Worm (Caenorhabditis elegans): ENCODE data around the gene ant-1.1.

ant-1.1 gene

DNA sequence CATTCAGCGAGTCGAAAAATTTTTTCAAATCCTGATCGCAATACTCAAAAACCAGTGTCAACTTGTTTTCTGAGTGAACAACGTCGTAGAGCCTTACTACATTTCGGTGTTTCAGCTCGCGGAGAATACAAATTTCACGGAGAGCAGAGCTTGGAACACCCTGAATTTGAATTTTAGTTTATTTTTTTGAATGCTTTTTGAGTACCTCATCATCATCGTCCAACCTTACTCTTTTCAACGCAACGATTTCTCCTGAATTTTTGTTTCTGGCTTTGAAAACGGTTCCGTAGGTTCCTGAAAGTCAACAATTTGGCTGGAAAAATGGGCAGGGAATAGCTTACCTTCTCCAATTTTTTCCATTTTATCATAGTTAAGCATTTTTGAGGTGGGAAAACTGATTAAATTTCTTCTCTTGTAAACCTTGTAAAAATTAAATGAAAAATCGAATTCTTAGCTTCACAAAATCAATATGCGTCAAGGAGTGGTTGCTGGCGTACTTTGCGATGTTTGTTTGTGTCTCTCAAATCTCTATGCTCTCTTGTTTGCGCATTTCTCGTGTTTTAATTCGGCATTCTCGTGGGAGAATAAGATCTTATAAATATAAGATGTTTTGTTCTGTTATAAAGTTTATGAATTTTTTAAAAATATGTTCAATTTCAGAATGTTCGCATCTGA, 3.1 kb downstream of the ant-1.1 start, which contains the start of gene cdk-5 (continued):
- TF ChIP-seq nfya-2 (GFP tag; IDR thresholded peaks at IDR 0.05) (no peak), egrh-3 (GFP tag; IDR thresholded peaks at IDR 0.05) (no peak), pbrm-1 (GFP tag; IDR thresholded peaks at IDR 0.05) (peak; percentile 77; the same call in 1 of the 2 replicates), gei-17 (GFP tag; optimal IDR thresholded peaks at IDR 0.05) (peak; percentile 30), B0035.1 (tag; optimal IDR thresholded peaks at IDR 0.05) (no peak), aptf-3 (GFP tag; IDR thresholded peaks at IDR 0.05) (no peak), K11D2.4 (GFP tag; IDR thresholded peaks at IDR 0.05) (peak; percentile 69), F23B12.7 (tag; optimal IDR thresholded peaks at IDR 0.05; ENCODE audit: insufficient read depth) (no peak), ztf-6 (GFP tag; IDR thresholded peaks at IDR 0.05) (no peak), B0019.2 (GFP tag; conservative IDR thresholded peaks at IDR 0.05) (no peak), lsy-27 (tag; optimal IDR thresholded peaks at IDR 0.05; ENCODE audit: borderline replicate concordance, insufficient read depth) (no peak), dpl-1 (GFP tag; optimal IDR thresholded peaks at IDR 0.05) (peak; percentile 11), hlh-26 (GFP tag; conservative IDR thresholded peaks at IDR 0.05) (no peak), nfyb-1 (GFP tag; IDR thresholded peaks at IDR 0.05) (peak; percentile 81), xnd-1 (tag; optimal IDR thresholded peaks at IDR 0.05) (peak; percentile 33), ztf-25 (GFP tag; IDR thresholded peaks at IDR 0.05) (no peak), zfh-2 (GFP tag; conservative IDR thresholded peaks at IDR 0.05) (no peak), hsf-1 (GFP tag; IDR thresholded peaks at IDR 0.05) (peak; percentile 76), lin-40 (tag; optimal IDR thresholded peaks at IDR 0.05) (peak; percentile 87), hmg-1.2 (GFP tag; IDR thresholded peaks at IDR 0.05) (peak; percentile 99), ztf-28 (GFP tag; IDR thresholded peaks at IDR 0.05) (no peak), ekl-4 (GFP tag; IDR thresholded peaks at IDR 0.05) (peak; percentile 86), ztf-3 (GFP tag; optimal IDR thresholded peaks at IDR 0.05) (no peak), aptf-2 (GFP tag; conservative IDR thresholded peaks at IDR 0.05) (no peak), him-1 (tag; optimal IDR thresholded peaks at IDR 0.05) (no peak), cebp-2 (GFP tag; IDR thresholded peaks at IDR 0.05) (no peak), egl-44 (GFP tag; IDR thresholded peaks at IDR 0.05) (no peak), ceh-27 (GFP tag; optimal IDR thresholded peaks at IDR 0.05) (peak; percentile 27), unc-62 (GFP tag; optimal IDR thresholded peaks at IDR 0.05) (no peak), hlh-12 (tag; optimal IDR thresholded peaks at IDR 0.05) (no peak), sea-2 (GFP tag; IDR thresholded peaks at IDR 0.05) (no peak), nfya-1 (tag; optimal IDR thresholded peaks at IDR 0.05; ENCODE audit: borderline replicate concordance, insufficient read depth) (no peak), Y79H2A.3 (GFP tag; conservative IDR thresholded peaks at IDR 0.05) (no peak), ceh-40 (GFP tag; IDR thresholded peaks at IDR 0.05) (no peak), attf-3 (GFP tag; conservative IDR thresholded peaks at IDR 0.05) (no peak), madf-6 (GFP tag; IDR thresholded peaks at IDR 0.05) (peak; percentile 66), lin-54 (GFP tag; optimal IDR thresholded peaks at IDR 0.05) (peak; percentile 84), F57C9.4 (tag; optimal IDR thresholded peaks at IDR 0.05) (no peak), F37B4.10 (GFP tag; IDR thresholded peaks at IDR 0.05) (no peak), tlf-1 (GFP tag; optimal IDR thresholded peaks at IDR 0.05) (peak; percentile 68), ets-4 (GFP tag; optimal IDR thresholded peaks at IDR 0.05) (no peak), rec-8 (tag; optimal IDR thresholded peaks at IDR 0.05) (no peak), Y56A3A.18 (GFP tag; IDR thresholded peaks at IDR 0.05) (peak; percentile 52; the same call in 1 of the 2 replicates), ceh-79 (tag; optimal IDR thresholded peaks at IDR 0.05) (no peak), dox-1 (GFP tag; IDR thresholded peaks at IDR 0.05) (0 out of 2 replicates have a peak, but pooled peaks have one; percentile 31), T26A5.8 (tag; optimal IDR thresholded peaks at IDR 0.05) (no peak), F49E8.2 (tag; optimal IDR thresholded peaks at IDR 0.05; ENCODE audit: insufficient read depth) (no peak), chd-7 (tag; optimal IDR thresholded peaks at IDR 0.05) (no peak)
